Fruit fly (Drosophila melanogaster) whole organism, embryonic: ENCODE results near the gene CG7987.

Experiments used
- Atf6 ChIP-seq: fragments of 200-800 bp; sonication (Bioruptor generic); IDR thresholded peaks from 2 replicates; pipeline ENCODE4 v1.3.6; 2022; ENCODE audit warnings: missing biosample characterization, missing genetic modification characterization
- Bgb ChIP-seq: fragments of 200-800 bp; sonication (Bioruptor generic); IDR thresholded peaks from 2 replicates; pipeline ENCODE4 v1.3.6; 2022; ENCODE audit warnings: missing biosample characterization, missing genetic modification characterization; ENCODE audit not compliant: partially characterized antibody
- CG10209 ChIP-seq: fragments of 200-800 bp; sonication (Bioruptor generic); optimal IDR thresholded peaks from 3 replicates; lab custom pipeline; 2017; ENCODE audit warnings: missing biosample characterization, mild to moderate bottlenecking, missing genetic modification characterization, missing genetic modification reagents
- CG11247 ChIP-seq: fragments of 200-800 bp; sonication (Bioruptor generic); IDR thresholded peaks from 2 replicates; pipeline ENCODE4 v1.3.6; 2022; ENCODE audit warnings: missing biosample characterization, missing genetic modification characterization
- CG11456 ChIP-seq: fragments of 200-800 bp; sonication (Bioruptor generic); IDR thresholded peaks from 3 replicates; pipeline ENCODE4 v1.3.6; 2022; ENCODE audit warnings: missing biosample characterization, missing genetic modification characterization
- CG17328 ChIP-seq: fragments of 200-800 bp; sonication (Bioruptor generic); IDR thresholded peaks from 2 replicates; pipeline ENCODE4 v1.3.6; 2022; ENCODE audit warnings: missing biosample characterization, missing genetic modification characterization
- CG17568 ChIP-seq: fragments of 200-800 bp; sonication (Bioruptor generic); optimal IDR thresholded peaks from 2 replicates; lab custom pipeline; 2018; ENCODE audit warnings: missing biosample characterization, mild to moderate bottlenecking, missing genetic modification characterization, moderate library complexity
- CG18262 ChIP-seq: fragments of 200-800 bp; optimal IDR thresholded peaks from 3 replicates; lab custom pipeline; 2019; ENCODE audit warnings: missing biosample characterization, mild to moderate bottlenecking, missing genetic modification characterization, moderate library complexity
- CG2116 ChIP-seq: fragments of 200-800 bp; sonication (Bioruptor generic); optimal IDR thresholded peaks from 3 replicates; lab custom pipeline; 2018; ENCODE audit warnings: missing biosample characterization, mild to moderate bottlenecking, missing genetic modification characterization
- CG2120 ChIP-seq: fragments of 200-800 bp; sonication (Bioruptor generic); optimal IDR thresholded peaks from 3 replicates; lab custom pipeline; 2016; ENCODE audit warnings: missing biosample characterization, missing genetic modification characterization
- CG2678 ChIP-seq: fragments of 200-800 bp; sonication (Bioruptor generic); optimal IDR thresholded peaks from 3 replicates; lab custom pipeline; 2019; ENCODE audit warnings: missing biosample characterization, mild to moderate bottlenecking, missing genetic modification characterization, moderate library complexity
- CG2712 ChIP-seq: fragments of 200-800 bp; optimal IDR thresholded peaks from 3 replicates; lab custom pipeline; 2019; ENCODE audit warnings: missing biosample characterization, mild to moderate bottlenecking, missing genetic modification characterization, moderate library complexity
- CG2875 ChIP-seq: fragments of 200-800 bp; sonication (Bioruptor generic); optimal IDR thresholded peaks from 2 replicates; lab custom pipeline; 2017; ENCODE audit warnings: missing biosample characterization, mild to moderate bottlenecking, missing genetic modification characterization, missing genetic modification reagents
- CG30403 ChIP-seq: fragments of 200-800 bp; sonication (Bioruptor generic); optimal IDR thresholded peaks from 3 replicates; lab custom pipeline; 2016; ENCODE audit warnings: missing biosample characterization, missing genetic modification characterization
- CG3163 ChIP-seq: fragments of 200-800 bp; sonication (Bioruptor generic); optimal IDR thresholded peaks from 3 replicates; lab custom pipeline; 2016; ENCODE audit warnings: missing biosample characterization, missing genetic modification characterization
- CG6175 ChIP-seq: fragments of 200-800 bp; sonication (Bioruptor generic); IDR thresholded peaks from 3 replicates; pipeline ENCODE4 v1.3.6; 2022; ENCODE audit warnings: missing biosample characterization, missing genetic modification characterization
- CG8924 ChIP-seq: fragments of 200-800 bp; optimal IDR thresholded peaks from 3 replicates; lab custom pipeline; 2019; ENCODE audit warnings: missing biosample characterization, mild to moderate bottlenecking, missing genetic modification characterization, moderate library complexity
- D ChIP-seq, 2 experiments: fragments of 200-800 bp in 1 of 2; fragments of >200 bp in 1 of 2; sonication (Bioruptor generic) in 1 of 2; optimal IDR thresholded peaks; 2 replicates in 1 of 2; 3 replicates in 1 of 2; lab custom pipeline; 2017; ENCODE audit warnings: mild to moderate bottlenecking in 1 of 2, missing biosample characterization in 1 of 2, missing genetic modification characterization in 1 of 2, missing genetic modification reagents in 1 of 2
- Dbx ChIP-seq: fragments of 200-800 bp; sonication (Bioruptor generic); IDR thresholded peaks from 3 replicates; pipeline ENCODE4 v1.3.6; 2022; ENCODE audit warnings: missing biosample characterization, missing genetic modification characterization
- Dek ChIP-seq: fragments of 200-800 bp; sonication (Bioruptor generic); optimal IDR thresholded peaks from 3 replicates; lab custom pipeline; 2019; ENCODE audit warnings: missing biosample characterization, mild to moderate bottlenecking, missing genetic modification characterization, moderate library complexity
- Dfd ChIP-seq, 2 experiments: fragments of >200 bp; optimal IDR thresholded peaks; 2 replicates each; lab custom pipeline; 2017; ENCODE audit warnings: missing biosample characterization in 2 of 2, missing genetic modification characterization in 2 of 2
- Dll ChIP-seq: fragments of 200-800 bp; sonication (Bioruptor generic); IDR thresholded peaks from 4 replicates; pipeline ENCODE4 v1.3.6; 2022; ENCODE audit warnings: missing biosample characterization, missing genetic modification characterization; ENCODE audit not compliant: partially characterized antibody
- Doc2 ChIP-seq: fragments of 200-800 bp; sonication (Bioruptor generic); IDR thresholded peaks from 2 replicates; pipeline ENCODE4 v1.3.6; 2022; ENCODE audit warnings: missing biosample characterization, missing genetic modification characterization
- HLH4C ChIP-seq: fragments of 200-800 bp; sonication (Bioruptor generic); IDR thresholded peaks from 3 replicates; pipeline ENCODE4 v1.3.6; 2022; ENCODE audit warnings: missing biosample characterization, missing genetic modification characterization; ENCODE audit not compliant: partially characterized antibody
- Hey ChIP-seq: fragments of 200-800 bp; sonication (Bioruptor generic); optimal IDR thresholded peaks from 3 replicates; lab custom pipeline; 2018; ENCODE audit warnings: missing biosample characterization, mild to moderate bottlenecking, missing genetic modification characterization
- Hmr ChIP-seq: fragments of 200-800 bp; sonication (Bioruptor generic); optimal IDR thresholded peaks from 3 replicates; lab custom pipeline; 2017; ENCODE audit warnings: mild to moderate bottlenecking, missing biosample characterization, missing genetic modification reagents, missing genetic modification characterization
- Hr51 ChIP-seq, 2 experiments: fragments of 200-800 bp; sonication (Bioruptor generic); optimal IDR thresholded peaks; 2 replicates in 1 of 2; 3 replicates in 1 of 2; lab custom pipeline; 2016 to 2018; ENCODE audit warnings: missing biosample characterization in 2 of 2, missing genetic modification characterization in 2 of 2, mild to moderate bottlenecking in 1 of 2, moderate library complexity in 1 of 2
- MBD-R2 ChIP-seq: fragments of 200-800 bp; sonication (Bioruptor generic); IDR thresholded peaks from 2 replicates; pipeline ENCODE4 v1.3.6; 2022; ENCODE audit warnings: missing biosample characterization, missing genetic modification characterization
- Mrtf ChIP-seq: fragments of 200-800 bp; sonication (Bioruptor generic); IDR thresholded peaks from 3 replicates; pipeline ENCODE4 v1.3.6; 2022; ENCODE audit warnings: missing biosample characterization, missing genetic modification characterization
- Pdp1 ChIP-seq, 2 experiments: fragments of 200-800 bp; sonication (Bioruptor generic); optimal IDR thresholded peaks; 3 replicates each; lab custom pipeline; 2016; ENCODE audit warnings: missing biosample characterization in 2 of 2, missing genetic modification characterization in 2 of 2, mild to moderate bottlenecking in 1 of 2, moderate library complexity in 1 of 2
- Scr ChIP-seq: fragments of 200-800 bp; sonication (Bioruptor generic); IDR thresholded peaks from 2 replicates; pipeline ENCODE4 v1.3.6; 2022; ENCODE audit warnings: missing biosample characterization, missing genetic modification characterization; ENCODE audit not compliant: partially characterized antibody
- Taf1 ChIP-seq: fragments of 200-800 bp; sonication (Bioruptor generic); IDR thresholded peaks from 2 replicates; pipeline ENCODE4 v1.3.6; 2022; ENCODE audit warnings: missing biosample characterization, missing genetic modification characterization
- ap ChIP-seq: fragments of 200-800 bp; sonication (Bioruptor generic); IDR thresholded peaks from 2 replicates; pipeline ENCODE4 v1.3.6; 2022; ENCODE audit warnings: missing biosample characterization, missing genetic modification characterization
- ash1 ChIP-seq: fragments of 200-800 bp; sonication (Bioruptor generic); optimal IDR thresholded peaks from 2 replicates; lab custom pipeline; 2018; ENCODE audit warnings: missing biosample characterization, mild to moderate bottlenecking, missing genetic modification characterization
- az2 ChIP-seq: fragments of 200-800 bp; sonication (Bioruptor generic); optimal IDR thresholded peaks from 3 replicates; lab custom pipeline; 2016; ENCODE audit warnings: missing biosample characterization, missing genetic modification characterization
- bowl ChIP-seq: fragments of 200-800 bp; sonication (Bioruptor generic); IDR thresholded peaks from 2 replicates; pipeline ENCODE4 v1.3.6; 2022; ENCODE audit warnings: missing biosample characterization, missing genetic modification characterization
- grn ChIP-seq: fragments of 200-800 bp; sonication (Bioruptor generic); optimal IDR thresholded peaks from 3 replicates; lab custom pipeline; 2017; ENCODE audit warnings: missing biosample characterization, missing genetic modification characterization
- gsb-n ChIP-seq: fragments of 200-800 bp; sonication (Bioruptor generic); optimal IDR thresholded peaks from 3 replicates; lab custom pipeline; 2018; ENCODE audit warnings: missing biosample characterization, mild to moderate bottlenecking, missing genetic modification characterization
- inv ChIP-seq: fragments of 200-800 bp; sonication (Bioruptor generic); IDR thresholded peaks from 2 replicates; pipeline ENCODE4 v1.3.6; 2022; ENCODE audit warnings: missing biosample characterization, missing genetic modification characterization; ENCODE audit not compliant: partially characterized antibody
- mam ChIP-seq: fragments of 200-800 bp; sonication (Bioruptor generic); optimal IDR thresholded peaks from 3 replicates; lab custom pipeline; 2016; ENCODE audit warnings: missing biosample characterization, missing genetic modification characterization
- pita ChIP-seq: fragments of 200-800 bp; sonication (Bioruptor generic); optimal IDR thresholded peaks from 2 replicates; lab custom pipeline; 2017; ENCODE audit warnings: missing biosample characterization, mild to moderate bottlenecking, missing genetic modification characterization
- pnt ChIP-seq: fragments of 200-800 bp; sonication (Bioruptor generic); optimal IDR thresholded peaks from 3 replicates; lab custom pipeline; 2016; ENCODE audit warnings: missing biosample characterization, missing genetic modification characterization
- prd ChIP-seq, 3 experiments: fragments of >200 bp in 2 of 3; fragments of 200-800 bp in 1 of 3; sonication (Bioruptor generic) in 1 of 3; optimal IDR thresholded peaks in 2 of 3; IDR thresholded peaks in 1 of 3; 2 replicates in 2 of 3; 3 replicates in 1 of 3; pipeline versions ENCODE4 v1.3.6 to Lab custom; 2017 to 2022; ENCODE audit warnings: missing biosample characterization in 1 of 3, missing genetic modification characterization in 1 of 3
- pum ChIP-seq: fragments of 200-800 bp; sonication (Bioruptor generic); optimal IDR thresholded peaks from 2 replicates; lab custom pipeline; 2016; ENCODE audit warnings: missing biosample characterization, missing genetic modification characterization
- stwl ChIP-seq: fragments of 200-800 bp; sonication (Bioruptor generic); optimal IDR thresholded peaks from 3 replicates; lab custom pipeline; 2018; ENCODE audit warnings: missing biosample characterization, mild to moderate bottlenecking, missing genetic modification characterization, moderate library complexity
- tap ChIP-seq: fragments of 200-800 bp; optimal IDR thresholded peaks from 3 replicates; lab custom pipeline; 2019; ENCODE audit warnings: missing biosample characterization, mild to moderate bottlenecking, missing genetic modification characterization, moderate library complexity
- tgo ChIP-seq: fragments of 200-800 bp; sonication (Bioruptor generic); IDR thresholded peaks from 3 replicates; pipeline ENCODE4 v1.3.6; 2022; ENCODE audit warnings: missing biosample characterization, missing genetic modification characterization
- vvl ChIP-seq: fragments of 200-800 bp; sonication (Bioruptor generic); IDR thresholded peaks from 2 replicates; pipeline ENCODE4 v1.3.6; 2022; ENCODE audit warnings: missing biosample characterization, missing genetic modification characterization
- wor ChIP-seq: fragments of 200-800 bp; sonication (Bioruptor generic); IDR thresholded peaks from 2 replicates; pipeline ENCODE4 v1.3.6; 2022; ENCODE audit warnings: missing biosample characterization, missing genetic modification characterization
- zfh1 ChIP-seq: fragments of 200-800 bp; sonication (Bioruptor generic); IDR thresholded peaks from 3 replicates; pipeline ENCODE4 v1.3.6; 2022; ENCODE audit warnings: missing biosample characterization, missing genetic modification characterization

Gene CG7987

DNA sequence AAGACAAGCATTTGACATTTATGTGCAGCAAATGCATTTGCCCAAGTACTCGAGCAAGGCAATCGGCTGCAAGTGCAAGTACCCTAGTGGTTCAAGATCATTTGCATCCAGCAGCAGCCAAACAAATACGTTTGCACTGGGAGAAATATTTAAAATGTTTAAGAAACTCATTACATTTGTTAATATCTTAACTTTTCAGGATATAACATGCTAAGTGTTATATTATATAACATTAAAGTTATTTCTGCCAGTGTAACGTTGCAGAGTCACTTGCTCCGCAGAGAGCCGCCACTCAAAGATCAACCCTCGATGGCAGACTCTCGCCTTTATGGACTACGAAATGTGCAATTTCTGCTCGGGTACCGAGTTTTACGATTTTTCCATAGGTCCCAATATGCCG, 13.8 kb upstream of the CG7987 start (continued):
- peak; percentile 12 for TF ChIP-seq CG10209 (GFP tag; lab: Kevin White, UChicago)
- TF ChIP-seq Hmr (GFP tag; lab: Kevin White, UChicago), result no peak
- no peak for TF ChIP-seq Scr (GFP tag; lab: Robert Waterston, UW)
- 0 out of 2 replicates have a peak, but pooled peaks have one; percentile 45 for TF ChIP-seq CG17328 (GFP tag; lab: Robert Waterston, UW)
- no peak for TF ChIP-seq pum (GFP tag; lab: Kevin White, UChicago)
- TF ChIP-seq inv, result no peak
- no peak for TF ChIP-seq Atf6 (GFP tag; lab: Robert Waterston, UW)
- no peak for TF ChIP-seq CG6175 (GFP tag; lab: Robert Waterston, UW)
- TF ChIP-seq bowl, result no peak
- TF ChIP-seq ap, result no peak
- no peak for TF ChIP-seq CG2875 (GFP tag; lab: Kevin White, UChicago)
- peak; percentile 41 for TF ChIP-seq CG18262
- TF ChIP-seq grn (GFP tag; lab: Kevin White, UChicago), result no peak
- TF ChIP-seq CG2712 (tag; lab: Kevin White, UChicago), result peak; percentile 62
- TF ChIP-seq stwl (tag; lab: Kevin White, UChicago), result no peak
- TF ChIP-seq Dfd (GFP tag; optimal IDR thresholded peaks at IDR 0.05; lab: Kevin White, UChicago), result no peak
- TF ChIP-seq Hr51 (GFP tag; optimal IDR thresholded peaks at IDR 0.05; lab: Kevin White, UChicago), result no peak
- no peak for TF ChIP-seq Mrtf (GFP tag; lab: Robert Waterston, UW)
- TF ChIP-seq gsb-n (tag; lab: Kevin White, UChicago), result no peak
- no peak for TF ChIP-seq D (optimal IDR thresholded peaks at IDR 0.05; lab: Kevin White, UChicago)
- TF ChIP-seq D (GFP tag; optimal IDR thresholded peaks at IDR 0.05; lab: Kevin White, UChicago), result no peak
- no peak for TF ChIP-seq tap (tag; lab: Kevin White, UChicago)
- no peak for TF ChIP-seq CG30403 (GFP tag; lab: Kevin White, UChicago)
- TF ChIP-seq zfh1 (GFP tag; lab: Robert Waterston, UW), result peak; percentile 56; the same call in 2 of the 3 replicates
- no peak for TF ChIP-seq CG17568 (GFP tag; lab: Kevin White, UChicago)
- TF ChIP-seq prd (optimal IDR thresholded peaks at IDR 0.05; lab: Kevin White, UChicago), result no peak
- TF ChIP-seq prd (GFP tag; IDR thresholded peaks at IDR 0.05; lab: Robert Waterston, UW), result peak; percentile 69; the same call in 2 of the 3 replicates
- no peak for TF ChIP-seq Taf1
- TF ChIP-seq CG11456 (GFP tag; lab: Robert Waterston, UW), result no peak
- no peak for TF ChIP-seq wor (GFP tag; lab: Robert Waterston, UW)
- no peak for TF ChIP-seq Dll (GFP tag; lab: Robert Waterston, UW)
- TF ChIP-seq Doc2 (GFP tag; lab: Robert Waterston, UW), result no peak
- no peak for TF ChIP-seq MBD-R2
- peak in 1 of 2 experiments; percentile 85 for TF ChIP-seq Pdp1 (GFP tag; optimal IDR thresholded peaks at IDR 0.05; lab: Kevin White, UChicago)
- TF ChIP-seq Hey (tag; lab: Kevin White, UChicago), result no peak
- TF ChIP-seq Dbx, result no peak
- TF ChIP-seq vvl (GFP tag; lab: Robert Waterston, UW), result peak; percentile 49; the same call in 1 of the 2 replicates
- TF ChIP-seq az2 (GFP tag; lab: Kevin White, UChicago), result no peak
- no peak for TF ChIP-seq CG2120
- no peak for TF ChIP-seq CG11247
- TF ChIP-seq mam (GFP tag; lab: Kevin White, UChicago), result no peak
- no peak for TF ChIP-seq Bgb (GFP tag; lab: Robert Waterston, UW)
- no peak for TF ChIP-seq pnt (GFP tag; lab: Kevin White, UChicago)
- TF ChIP-seq CG3163, result no peak
- TF ChIP-seq tgo (GFP tag; lab: Robert Waterston, UW), result no peak; the same call in 2 of the 3 replicates
- no peak for TF ChIP-seq Dek (tag; lab: Kevin White, UChicago)
- TF ChIP-seq ash1 (GFP tag; lab: Kevin White, UChicago), result no peak
- no peak for TF ChIP-seq CG2678 (tag; lab: Kevin White, UChicago)
- TF ChIP-seq CG8924 (tag; lab: Kevin White, UChicago), result peak; percentile 48
- no peak for TF ChIP-seq pita (GFP tag; lab: Kevin White, UChicago)
- TF ChIP-seq CG2116 (GFP tag; lab: Kevin White, UChicago), result no peak
- no peak for TF ChIP-seq HLH4C (GFP tag; lab: Robert Waterston, UW)
